Worm (Caenorhabditis elegans) whole organism, late embryonic: ENCODE measurements around the gene srw-100.

Experiments
- gmeb-2 ChIP-seq: sonication (generic microtip); optimal IDR thresholded peaks from 2 replicates; lab custom pipeline; 2016; ENCODE audit warnings: missing genetic modification characterization, inconsistent platforms, missing compliant biosample characterization
- nhr-11 ChIP-seq: fragments of 150-350 bp; optimal IDR thresholded peaks from 2 replicates; lab custom pipeline; 2014; ENCODE audit warnings: missing biosample characterization, missing genetic modification characterization
- pha-2 ChIP-seq: sonication (generic microtip); optimal IDR thresholded peaks from 2 replicates; lab custom pipeline; 2017; ENCODE audit warnings: mild to moderate bottlenecking, missing genetic modification characterization, missing compliant biosample characterization
- unc-42 ChIP-seq: sonication (generic microtip); optimal IDR thresholded peaks from 2 replicates; lab custom pipeline; 2016; ENCODE audit warnings: missing genotype, missing genetic modification characterization, missing compliant biosample characterization

DNA sequence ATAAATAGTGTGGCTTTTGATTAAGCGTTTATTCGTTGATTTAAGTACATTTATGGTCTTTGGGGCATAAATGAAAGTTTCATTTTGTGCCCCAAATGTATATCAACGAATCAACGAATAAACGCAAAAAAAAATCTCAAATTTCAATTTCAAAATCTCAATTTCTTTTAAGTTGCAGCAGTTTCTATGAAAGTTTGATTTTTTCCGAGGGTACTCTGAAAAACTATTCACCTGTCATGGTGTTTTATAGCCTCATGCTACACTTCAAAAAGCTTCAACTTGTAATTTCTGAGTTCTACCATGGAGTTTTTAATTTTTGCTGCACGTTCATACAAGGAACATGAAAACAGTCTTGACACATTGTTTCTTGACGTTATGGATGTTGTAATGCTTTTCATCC, 41.5 kb downstream of the srw-100 start, which contains the start of gene ZK697.1:
- TF ChIP-seq nhr-11 (no peak), gmeb-2 (tag; lab: Kevin White, UChicago) (no peak), pha-2 (tag; lab: Kevin White, UChicago) (no peak), unc-42 (tag; lab: Kevin White, UChicago) (no peak)
